Worm (Caenorhabditis elegans): ENCODE results near the gene B0024.3.

DNA sequence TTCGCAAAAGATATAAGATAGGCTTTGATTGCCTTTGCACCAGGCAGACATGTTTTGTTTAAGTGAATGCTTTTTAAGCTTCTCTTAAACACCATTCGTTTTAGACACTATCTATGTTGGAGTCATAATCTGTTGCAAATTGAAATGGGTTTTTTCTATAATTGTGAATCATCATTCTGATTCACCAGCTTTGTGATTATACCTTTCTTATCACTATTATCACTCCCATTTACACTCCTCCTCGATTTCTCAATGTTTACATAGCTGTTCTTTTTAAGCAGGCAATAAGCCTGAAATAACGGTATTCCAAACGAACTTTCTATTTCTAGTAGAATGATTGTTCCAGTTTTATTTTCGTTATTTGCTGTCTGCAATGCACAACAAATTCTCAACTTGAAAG, 9.7 kb downstream of the B0024.3 start, which contains the start of gene B0024.4:
- TF ChIP-seq tbx-37 (GFP tag; conservative IDR thresholded peaks at IDR 0.05) (no peak), flt-1 (GFP tag; IDR thresholded peaks at IDR 0.05) (no peak), tra-4 (tag; optimal IDR thresholded peaks at IDR 0.05) (no peak), ets-7 (tag; optimal IDR thresholded peaks at IDR 0.05) (no peak), ama-1 (optimal IDR thresholded peaks at IDR 0.05) (no peak), pes-1 (GFP tag; IDR thresholded peaks at IDR 0.05) (no peak), sea-1 (GFP tag; conservative IDR thresholded peaks at IDR 0.05) (no peak), aly-1 (tag; optimal IDR thresholded peaks at IDR 0.05) (no peak)
